Worm (Caenorhabditis elegans): Measurements from ENCODE around the gene mcm-2.

mcm-2 gene

DNA sequence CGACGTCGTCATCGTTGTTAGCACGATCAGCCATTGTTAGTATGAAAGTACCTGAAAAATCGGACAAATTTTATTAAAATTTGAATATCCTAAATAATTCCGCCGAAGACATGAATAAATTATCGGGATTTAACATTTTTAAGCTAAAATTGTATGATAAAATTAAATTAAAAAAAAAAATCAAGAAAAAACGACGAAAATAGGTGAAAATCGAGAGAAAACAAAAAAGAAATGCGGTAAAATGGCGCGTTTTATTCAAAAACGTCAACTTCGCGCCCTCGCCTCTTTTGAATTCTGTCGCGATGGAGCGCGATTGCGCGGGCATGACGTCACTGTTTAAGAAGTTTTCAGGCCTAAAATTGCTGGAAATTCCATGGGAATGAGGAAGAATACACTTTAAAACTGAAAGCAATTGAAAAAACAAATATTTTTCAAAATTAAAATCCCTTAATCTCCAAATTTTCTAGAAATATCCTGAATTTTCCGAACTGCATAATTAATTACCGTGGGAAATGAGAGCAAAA lies at the start of gene mcm-2 (continued):
- TF ChIP-seq madf-9 (GFP tag; conservative IDR thresholded peaks at IDR 0.05) = no peak
- TF ChIP-seq daf-8 (GFP tag; IDR thresholded peaks at IDR 0.05) = no peak
- no peak for TF ChIP-seq dmd-9 (GFP tag; IDR thresholded peaks at IDR 0.05)
- no peak for TF ChIP-seq aly-2 (tag; optimal IDR thresholded peaks at IDR 0.05)
- no peak for TF ChIP-seq saeg-2 (GFP tag; IDR thresholded peaks at IDR 0.05)
- TF ChIP-seq unc-130 (GFP tag; optimal IDR thresholded peaks at IDR 0.05) = peak; percentile 89
- no peak for TF ChIP-seq ceh-62 (tag; optimal IDR thresholded peaks at IDR 0.05)
- peak; percentile 31; the same call in 1 of the 2 replicates for TF ChIP-seq dmd-6 (GFP tag; IDR thresholded peaks at IDR 0.05)
- 0 out of 2 replicates have a peak, but pooled peaks have one; percentile 41 for TF ChIP-seq snpc-1.2 (GFP tag; IDR thresholded peaks at IDR 0.05)
- no peak for TF ChIP-seq Y5F2A.4 (GFP tag; optimal IDR thresholded peaks at IDR 0.05)
- TF ChIP-seq zip-2 (tag; optimal IDR thresholded peaks at IDR 0.05) = no peak
- peak; percentile 87 for TF ChIP-seq dpl-1 (GFP tag; optimal IDR thresholded peaks at IDR 0.05)
- no peak for TF ChIP-seq egl-43 (GFP tag; IDR thresholded peaks at IDR 0.05)
- peak; percentile 81 for TF ChIP-seq mes-2 (tag; optimal IDR thresholded peaks at IDR 0.05; ENCODE audit: poor library complexity, severe bottlenecking)
- no peak for TF ChIP-seq ZK546.5 (tag; optimal IDR thresholded peaks at IDR 0.05)
- TF ChIP-seq duxl-1 (tag; optimal IDR thresholded peaks at IDR 0.05; ENCODE audit: poor library complexity) = no peak
- no peak for TF ChIP-seq daf-19 (GFP tag; conservative IDR thresholded peaks at IDR 0.05)
- TF ChIP-seq dve-1 (tag; optimal IDR thresholded peaks at IDR 0.05; ENCODE audit: insufficient read depth) = no peak
- TF ChIP-seq ctbp-1 (GFP tag; IDR thresholded peaks at IDR 0.05) = no peak
- peak; percentile 38; the same call in 1 of the 2 replicates for TF ChIP-seq lin-1 (GFP tag; IDR thresholded peaks at IDR 0.05)
- TF ChIP-seq nhr-102 (tag; optimal IDR thresholded peaks at IDR 0.05) = no peak
- TF ChIP-seq dmd-8 (GFP tag; IDR thresholded peaks at IDR 0.05) = no peak
- no peak for TF ChIP-seq F44E2.7 (GFP tag; IDR thresholded peaks at IDR 0.05)
- no peak for TF ChIP-seq pqm-1 (tag; optimal IDR thresholded peaks at IDR 0.05)
- TF ChIP-seq jun-1 (tag; optimal IDR thresholded peaks at IDR 0.05) = no peak
- no peak for TF ChIP-seq hlh-11 (tag; optimal IDR thresholded peaks at IDR 0.05)
- no peak for TF ChIP-seq ceh-32 (tag; optimal IDR thresholded peaks at IDR 0.05; ENCODE audit: poor library complexity)
- no peak for TF ChIP-seq Y105C5A.15 (GFP tag; IDR thresholded peaks at IDR 0.05)
- peak; percentile 29 for TF ChIP-seq nhr-11 (tag; optimal IDR thresholded peaks at IDR 0.05)
- TF ChIP-seq zfp-3 (GFP tag; conservative IDR thresholded peaks at IDR 0.05) = no peak
- no peak for TF ChIP-seq nhr-6 (tag; optimal IDR thresholded peaks at IDR 0.05)
- no peak for TF ChIP-seq gei-8 (GFP tag; optimal IDR thresholded peaks at IDR 0.05)
- no peak for TF ChIP-seq zag-1 (tag; optimal IDR thresholded peaks at IDR 0.05)
- TF ChIP-seq nhr-111 (GFP tag; optimal IDR thresholded peaks at IDR 0.05) = no peak

DNA sequence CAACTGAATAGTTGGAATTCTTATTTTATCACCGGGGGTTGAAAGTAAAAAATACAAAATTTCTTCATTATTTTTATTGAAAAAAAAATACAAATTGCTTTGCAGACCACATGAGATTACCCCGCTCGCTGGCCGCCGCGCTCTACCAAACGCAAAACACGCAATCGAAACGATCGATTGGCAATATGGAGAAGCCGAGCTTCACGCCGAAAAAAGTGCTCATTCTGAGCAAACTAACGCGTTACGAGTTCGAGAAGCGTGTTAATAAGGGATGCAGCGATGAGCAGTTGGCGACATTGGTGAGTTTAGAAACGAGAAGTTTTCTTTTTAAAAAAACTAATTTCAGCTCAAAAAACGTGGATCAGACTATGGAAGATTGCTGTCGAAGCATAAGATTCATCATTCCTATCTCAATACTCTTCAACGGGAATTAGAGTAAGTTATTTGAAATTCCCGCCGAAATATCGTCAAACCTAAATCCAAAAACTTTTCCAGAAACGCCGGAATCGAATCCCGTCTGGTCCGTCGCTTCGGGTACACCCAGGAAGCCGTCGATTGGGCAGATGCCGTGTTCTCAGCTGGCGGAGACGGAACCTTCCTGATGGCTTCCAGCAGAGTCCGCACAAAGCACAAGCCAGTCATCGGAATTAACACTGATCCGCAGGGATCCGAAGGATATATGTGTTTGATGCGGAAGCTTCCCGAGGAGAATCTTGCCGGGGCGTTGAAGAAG lies 49.1 kb upstream of the mcm-2 start:
- TF ChIP-seq set-16 (GFP tag; IDR thresholded peaks at IDR 0.05) = peak; percentile 68; the same call in 1 of the 2 replicates
- peak; percentile 6; the same call in 1 of the 2 replicates for TF ChIP-seq zfp-3 (GFP tag; conservative IDR thresholded peaks at IDR 0.05)
- TF ChIP-seq unc-62 (GFP tag; optimal IDR thresholded peaks at IDR 0.05 in 1 of 2) = peak in 1 of 2 experiments; percentile 36
- TF ChIP-seq unc-62 (tag; optimal IDR thresholded peaks at IDR 0.05) = no peak
- TF ChIP-seq hif-1 (tag; optimal IDR thresholded peaks at IDR 0.05) = no peak

DNA sequence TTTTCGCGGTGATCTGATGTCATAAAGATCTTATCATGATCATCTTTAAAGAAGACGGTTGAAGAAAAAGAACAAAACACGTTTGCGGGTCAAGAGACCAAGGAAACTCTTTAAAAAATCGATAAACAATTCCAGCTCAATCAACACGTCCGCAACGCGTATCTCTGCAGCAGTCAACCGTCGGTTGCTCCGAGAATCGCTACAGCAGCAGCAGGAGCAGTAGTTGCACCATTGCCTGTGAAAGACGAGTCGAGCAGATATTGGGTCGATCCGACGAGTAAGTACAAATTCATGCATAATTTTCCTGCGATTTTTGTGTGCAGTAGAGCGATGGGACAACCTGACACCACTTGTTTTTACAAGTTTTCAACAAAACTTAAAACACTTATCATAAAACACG lies 48.1 kb upstream of the mcm-2 start:
- TF ChIP-seq jun-1 (tag; optimal IDR thresholded peaks at IDR 0.05) (no peak), nhr-25 (tag; optimal IDR thresholded peaks at IDR 0.05; ENCODE audit: borderline replicate concordance, insufficient read depth) (peak; percentile 19), gei-8 (GFP tag; optimal IDR thresholded peaks at IDR 0.05) (no peak), Y48G9A.11 (GFP tag; IDR thresholded peaks at IDR 0.05) (no peak), dmd-9 (GFP tag; IDR thresholded peaks at IDR 0.05) (no peak), arid-1 (GFP tag; conservative IDR thresholded peaks at IDR 0.05) (no peak), T20F7.1 (GFP tag; optimal IDR thresholded peaks at IDR 0.05) (no peak), aha-1 (tag) (peak; percentile 66), unc-62 (GFP tag; optimal IDR thresholded peaks at IDR 0.05 in 1 of 2) (no peak), unc-62 (tag; optimal IDR thresholded peaks at IDR 0.05) (no peak), hif-1 (tag; optimal IDR thresholded peaks at IDR 0.05) (peak in 1 of 2 experiments; percentile 10), tag-97 (GFP tag; IDR thresholded peaks at IDR 0.05) (no peak), Y5F2A.4 (GFP tag; optimal IDR thresholded peaks at IDR 0.05) (no peak), hlh-11 (tag; optimal IDR thresholded peaks at IDR 0.05) (peak; percentile 19), D1046.2 (GFP tag; IDR thresholded peaks at IDR 0.05) (0 out of 2 replicates have a peak, but pooled peaks have one; percentile 6), nhr-77 (tag; optimal IDR thresholded peaks at IDR 0.05) (no peak), mdl-1 (tag; optimal IDR thresholded peaks at IDR 0.05) (peak in 1 of 2 experiments; percentile 34)
